Worm (Caenorhabditis elegans) whole organism, L4/young adult: ENCODE results near the gene F56C3.8.

Source experiments
- dao-5 ChIP-seq: sonication (generic microtip); optimal IDR thresholded peaks from 2 replicates; lab custom pipeline; 2016; ENCODE audit warnings: missing genotype, missing genetic modification characterization, moderate library complexity, missing compliant biosample characterization
- him-1 ChIP-seq: sonication (generic microtip); optimal IDR thresholded peaks from 2 replicates; lab custom pipeline; 2016; ENCODE audit warnings: missing genotype, missing genetic modification reagents, missing genetic modification characterization, missing compliant biosample characterization

- no peak for TF ChIP-seq him-1 (tag; lab: Kevin White, UChicago)
- no peak for TF ChIP-seq dao-5 (tag; lab: Kevin White, UChicago)
These were observed 47.4 kb downstream of the F56C3.8 start, which contains the start of gene ttr-37 for ce11 chrX:1337009-1337408.
